Fruit fly (Drosophila melanogaster) whole organism, embryonic: ENCODE data around the gene alpha-Est9.

Experiments
- B-H1 ChIP-seq: fragments of 200-800 bp; sonication (Bioruptor generic); IDR thresholded peaks from 3 replicates; pipeline ENCODE4 v1.3.6; 2022; ENCODE audit warnings: missing biosample characterization, missing genetic modification characterization
- CG10462 ChIP-seq: fragments of 200-800 bp; sonication (Bioruptor generic); optimal IDR thresholded peaks from 2 replicates; lab custom pipeline; 2016; ENCODE audit warnings: missing biosample characterization, missing genetic modification characterization
- CG10543 ChIP-seq: fragments of 200-800 bp; sonication (Bioruptor generic); optimal IDR thresholded peaks from 3 replicates; lab custom pipeline; 2017; ENCODE audit warnings: missing biosample characterization, mild to moderate bottlenecking, missing genetic modification characterization, moderate library complexity
- CG10959 ChIP-seq: fragments of 200-800 bp; sonication (Bioruptor generic); IDR thresholded peaks from 2 replicates; pipeline ENCODE4 v1.3.6; 2022; ENCODE audit warnings: missing biosample characterization, missing genetic modification characterization
- CG11696 ChIP-seq: fragments of 200-800 bp; sonication (Bioruptor generic); IDR thresholded peaks from 2 replicates; pipeline ENCODE4 v1.3.6; 2022; ENCODE audit warnings: missing biosample characterization, missing genetic modification characterization
- CG13287 ChIP-seq: fragments of 200-800 bp; sonication (Bioruptor generic); IDR thresholded peaks from 2 replicates; pipeline ENCODE4 v1.3.6; 2022; ENCODE audit warnings: missing biosample characterization, missing genetic modification characterization; ENCODE audit not compliant: partially characterized antibody
- CG13775 ChIP-seq: fragments of 200-800 bp; sonication (Bioruptor generic); optimal IDR thresholded peaks from 3 replicates; lab custom pipeline; 2017; ENCODE audit warnings: missing biosample characterization, mild to moderate bottlenecking, missing genetic modification characterization
- CG14710 ChIP-seq: fragments of 200-800 bp; sonication (Bioruptor generic); optimal IDR thresholded peaks from 3 replicates; lab custom pipeline; 2019; ENCODE audit warnings: missing biosample characterization, mild to moderate bottlenecking, missing genetic modification characterization, moderate library complexity
- CG1832 ChIP-seq: fragments of 200-800 bp; sonication (Bioruptor generic); optimal IDR thresholded peaks from 2 replicates; lab custom pipeline; 2017; ENCODE audit warnings: missing biosample characterization, mild to moderate bottlenecking, missing genetic modification characterization, inconsistent platforms
- CG2129 ChIP-seq: fragments of 200-800 bp; sonication (Bioruptor generic); IDR thresholded peaks from 2 replicates; pipeline ENCODE4 v1.3.6; 2022; ENCODE audit warnings: missing biosample characterization, missing genetic modification characterization; ENCODE audit not compliant: partially characterized antibody
- CG2202 ChIP-seq: fragments of 200-800 bp; sonication (Bioruptor generic); optimal IDR thresholded peaks from 2 replicates; lab custom pipeline; 2018; ENCODE audit warnings: missing biosample characterization, mild to moderate bottlenecking, missing genetic modification characterization
- CG32532 ChIP-seq: fragments of 200-800 bp; sonication (Bioruptor generic); IDR thresholded peaks from 2 replicates; pipeline ENCODE4 v1.3.6; 2022; ENCODE audit warnings: missing biosample characterization, missing genetic modification characterization
- CG32772 ChIP-seq: fragments of 200-800 bp; sonication (Bioruptor generic); IDR thresholded peaks from 2 replicates; pipeline ENCODE4 v1.3.6; 2022; ENCODE audit warnings: missing biosample characterization, missing genetic modification characterization
- CG33557 ChIP-seq: fragments of 200-800 bp; sonication (Bioruptor generic); optimal IDR thresholded peaks from 2 replicates; lab custom pipeline; 2019; ENCODE audit warnings: missing biosample characterization, mild to moderate bottlenecking, missing genetic modification characterization, moderate library complexity
- CG34422 ChIP-seq: fragments of 200-800 bp; sonication (Bioruptor generic); IDR thresholded peaks from 3 replicates; pipeline ENCODE4 v1.3.6; 2022; ENCODE audit warnings: missing biosample characterization, missing genetic modification characterization
- CG42726 ChIP-seq: fragments of 200-800 bp; sonication (Bioruptor generic); IDR thresholded peaks from 2 replicates; pipeline ENCODE4 v1.3.6; 2022; ENCODE audit warnings: missing biosample characterization, missing genetic modification characterization; ENCODE audit not compliant: partially characterized antibody
- CG43689 ChIP-seq: fragments of 200-800 bp; sonication (Bioruptor generic); IDR thresholded peaks from 2 replicates; pipeline ENCODE4 v1.3.6; 2022; ENCODE audit warnings: missing biosample characterization, missing genetic modification characterization
- CG4404 ChIP-seq: fragments of 200-800 bp; sonication (Bioruptor generic); IDR thresholded peaks from 2 replicates; pipeline ENCODE4 v1.3.6; 2022; ENCODE audit warnings: missing biosample characterization, missing genetic modification characterization
- CG4820 ChIP-seq: fragments of 200-800 bp; sonication (Bioruptor generic); optimal IDR thresholded peaks from 3 replicates; lab custom pipeline; 2016; ENCODE audit warnings: missing biosample characterization, missing genetic modification characterization
- Chrac-16 ChIP-seq: fragments of 200-800 bp; sonication (Bioruptor generic); optimal IDR thresholded peaks from 3 replicates; lab custom pipeline; 2016; ENCODE audit warnings: missing biosample characterization, missing genetic modification characterization
- D ChIP-seq, 2 experiments: fragments of 200-800 bp in 1 of 2; fragments of >200 bp in 1 of 2; sonication (Bioruptor generic) in 1 of 2; optimal IDR thresholded peaks; 2 replicates in 1 of 2; 3 replicates in 1 of 2; lab custom pipeline; 2017; ENCODE audit warnings: mild to moderate bottlenecking in 1 of 2, missing biosample characterization in 1 of 2, missing genetic modification characterization in 1 of 2, missing genetic modification reagents in 1 of 2
- Dad ChIP-seq: fragments of 200-800 bp; sonication (Bioruptor generic); optimal IDR thresholded peaks from 3 replicates; lab custom pipeline; 2016; ENCODE audit warnings: missing biosample characterization, missing genetic modification characterization
- Dek ChIP-seq: fragments of 200-800 bp; sonication (Bioruptor generic); optimal IDR thresholded peaks from 3 replicates; lab custom pipeline; 2019; ENCODE audit warnings: missing biosample characterization, mild to moderate bottlenecking, missing genetic modification characterization, moderate library complexity
- Doc3 ChIP-seq: fragments of 200-800 bp; sonication (Bioruptor generic); IDR thresholded peaks from 3 replicates; pipeline ENCODE4 v1.3.6; 2022; ENCODE audit warnings: missing biosample characterization, missing genetic modification characterization; ENCODE audit not compliant: partially characterized antibody
- Dref ChIP-seq: fragments of 200-800 bp; sonication (Bioruptor generic); IDR thresholded peaks from 2 replicates; pipeline ENCODE4 v1.3.6; 2022; ENCODE audit warnings: missing biosample characterization, missing genetic modification characterization
- Fer2 ChIP-seq: fragments of 200-800 bp; sonication (Bioruptor generic); optimal IDR thresholded peaks from 2 replicates; lab custom pipeline; 2018; ENCODE audit warnings: missing biosample characterization, mild to moderate bottlenecking, missing genetic modification characterization, moderate library complexity
- HHEX ChIP-seq: fragments of 200-800 bp; sonication (Bioruptor generic); optimal IDR thresholded peaks from 3 replicates; lab custom pipeline; 2017; ENCODE audit warnings: missing biosample characterization, mild to moderate bottlenecking, missing genetic modification characterization, missing genetic modification reagents
- Hr78 ChIP-seq, 2 experiments: fragments of 200-800 bp in 1 of 2; fragments of >200 bp in 1 of 2; sonication (Bioruptor generic) in 1 of 2; optimal IDR thresholded peaks; 2 replicates each; lab custom pipeline; 2017 to 2019; ENCODE audit warnings: missing biosample characterization in 2 of 2, missing genetic modification characterization in 2 of 2, mild to moderate bottlenecking in 1 of 2, moderate library complexity in 1 of 2
- Jarid2 ChIP-seq: fragments of 200-800 bp; sonication (Bioruptor generic); optimal IDR thresholded peaks from 3 replicates; lab custom pipeline; 2017; ENCODE audit warnings: mild to moderate bottlenecking, missing biosample characterization, missing genetic modification reagents, missing genetic modification characterization
- Mad ChIP-seq: fragments of 200-800 bp; sonication (Bioruptor generic); optimal IDR thresholded peaks from 2 replicates; lab custom pipeline; 2016; ENCODE audit warnings: missing biosample characterization, missing genetic modification characterization
- Sox100B ChIP-seq: fragments of 200-800 bp; sonication (Bioruptor generic); optimal IDR thresholded peaks from 3 replicates; lab custom pipeline; 2018; ENCODE audit warnings: missing biosample characterization, mild to moderate bottlenecking, missing genetic modification characterization
- ap ChIP-seq: fragments of 200-800 bp; sonication (Bioruptor generic); IDR thresholded peaks from 2 replicates; pipeline ENCODE4 v1.3.6; 2022; ENCODE audit warnings: missing biosample characterization, missing genetic modification characterization
- chm ChIP-seq: fragments of 200-800 bp; sonication (Bioruptor generic); IDR thresholded peaks from 2 replicates; pipeline ENCODE4 v1.3.6; 2022; ENCODE audit warnings: missing biosample characterization, missing genetic modification characterization
- dimm ChIP-seq: fragments of 200-800 bp; sonication (Bioruptor generic); IDR thresholded peaks from 2 replicates; pipeline ENCODE4 v1.3.6; 2022; ENCODE audit warnings: missing biosample characterization, missing genetic modification characterization
- dysf ChIP-seq: fragments of 200-800 bp; sonication (Bioruptor generic); IDR thresholded peaks from 3 replicates; pipeline ENCODE4 v1.3.6; 2022; ENCODE audit warnings: missing biosample characterization, missing genetic modification characterization
- ems ChIP-seq: fragments of 200-800 bp; sonication (Bioruptor generic); optimal IDR thresholded peaks from 3 replicates; lab custom pipeline; 2016; ENCODE audit warnings: missing biosample characterization, missing genetic modification characterization
- eyg ChIP-seq: fragments of 200-800 bp; sonication (Bioruptor generic); optimal IDR thresholded peaks from 3 replicates; lab custom pipeline; 2016; ENCODE audit warnings: missing biosample characterization, missing genetic modification characterization
- gsb ChIP-seq: fragments of 200-800 bp; sonication (Bioruptor generic); IDR thresholded peaks from 2 replicates; pipeline ENCODE4 v1.3.6; 2022; ENCODE audit warnings: missing biosample characterization, missing genetic modification characterization
- hkb ChIP-seq, 2 experiments: fragments of 200-800 bp in 1 of 2; fragments of >200 bp in 1 of 2; sonication (Bioruptor generic) in 1 of 2; IDR thresholded peaks in 1 of 2; optimal IDR thresholded peaks in 1 of 2; 2 replicates each; pipeline versions ENCODE4 v1.3.6 to Lab custom; 2017 to 2022; ENCODE audit warnings: missing biosample characterization in 1 of 2, missing genetic modification characterization in 1 of 2
- kay ChIP-seq: fragments of 200-800 bp; sonication (Bioruptor generic); optimal IDR thresholded peaks from 2 replicates; lab custom pipeline; 2016; ENCODE audit warnings: missing biosample characterization, missing genetic modification characterization
- peb ChIP-seq: fragments of 200-800 bp; sonication (Bioruptor generic); IDR thresholded peaks from 2 replicates; pipeline ENCODE4 v1.3.6; 2022; ENCODE audit warnings: missing biosample characterization, missing genetic modification characterization
- pnt ChIP-seq: fragments of 200-800 bp; sonication (Bioruptor generic); optimal IDR thresholded peaks from 3 replicates; lab custom pipeline; 2016; ENCODE audit warnings: missing biosample characterization, missing genetic modification characterization
- sens-2 ChIP-seq: fragments of 200-800 bp; sonication (Bioruptor generic); IDR thresholded peaks from 2 replicates; pipeline ENCODE4 v1.3.6; 2022; ENCODE audit warnings: missing biosample characterization, missing genetic modification characterization
- slou ChIP-seq: fragments of 200-800 bp; sonication (Bioruptor generic); optimal IDR thresholded peaks from 3 replicates; lab custom pipeline; 2016; ENCODE audit warnings: missing biosample characterization, missing genetic modification characterization
- sob ChIP-seq: fragments of 200-800 bp; sonication (Bioruptor generic); IDR thresholded peaks from 2 replicates; pipeline ENCODE4 v1.3.6; 2022; ENCODE audit warnings: missing biosample characterization, missing genetic modification characterization
- ssp ChIP-seq: fragments of 200-800 bp; sonication (Bioruptor generic); IDR thresholded peaks from 2 replicates; pipeline ENCODE4 v1.3.6; 2022; ENCODE audit warnings: missing biosample characterization, missing genetic modification characterization
- tap ChIP-seq: fragments of 200-800 bp; optimal IDR thresholded peaks from 3 replicates; lab custom pipeline; 2019; ENCODE audit warnings: missing biosample characterization, mild to moderate bottlenecking, missing genetic modification characterization, moderate library complexity
- tgo ChIP-seq: fragments of 200-800 bp; sonication (Bioruptor generic); IDR thresholded peaks from 3 replicates; pipeline ENCODE4 v1.3.6; 2022; ENCODE audit warnings: missing biosample characterization, missing genetic modification characterization
- unc-4 ChIP-seq: fragments of 200-800 bp; sonication (Bioruptor generic); IDR thresholded peaks from 2 replicates; pipeline ENCODE4 v1.3.6; 2022; ENCODE audit warnings: missing biosample characterization, missing genetic modification characterization; ENCODE audit not compliant: partially characterized antibody
- usp ChIP-seq: fragments of >200 bp; optimal IDR thresholded peaks from 2 replicates; lab custom pipeline; 2017; ENCODE audit warnings: missing biosample characterization, missing genetic modification characterization
- vvl ChIP-seq: fragments of 200-800 bp; sonication (Bioruptor generic); IDR thresholded peaks from 2 replicates; pipeline ENCODE4 v1.3.6; 2022; ENCODE audit warnings: missing biosample characterization, missing genetic modification characterization

alpha-Est9 gene

DNA sequence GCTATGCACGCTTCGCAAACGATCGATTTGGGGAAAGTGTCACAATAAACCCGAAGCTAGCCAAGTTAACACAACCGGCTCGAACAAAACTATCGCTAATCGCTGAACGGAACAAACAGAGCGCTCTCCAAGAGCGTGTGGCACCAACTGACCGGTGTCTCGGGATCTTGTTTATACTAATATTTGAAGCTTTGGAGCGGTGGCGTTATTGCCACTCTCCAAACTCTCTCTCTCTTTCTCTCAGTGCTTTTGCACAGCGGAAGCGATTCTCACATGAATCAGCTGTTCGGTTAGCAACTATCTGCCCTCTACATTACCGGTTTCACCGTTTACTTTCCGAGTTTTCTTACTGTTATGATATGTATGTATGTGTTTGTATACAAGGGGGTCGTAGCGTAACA, 13.4 kb downstream of the alpha-Est9 start (continued):
- TF ChIP-seq CG13287 (peak; percentile 49; the same call in 1 of the 2 replicates), eyg (GFP tag; lab: Kevin White, UChicago) (no peak), CG1832 (no peak), CG2129 (no peak), CG10959 (GFP tag; lab: Robert Waterston, UW) (no peak), Sox100B (no peak), CG10462 (GFP tag; lab: Kevin White, UChicago) (no peak), tgo (GFP tag; lab: Robert Waterston, UW) (no peak), Jarid2 (GFP tag; lab: Kevin White, UChicago) (peak; percentile 87), Mad (GFP tag; lab: Kevin White, UChicago) (no peak), sob (GFP tag; lab: Robert Waterston, UW) (no peak), HHEX (GFP tag; lab: Kevin White, UChicago) (no peak), chm (no peak), unc-4 (no peak), CG34422 (GFP tag; lab: Robert Waterston, UW) (peak; percentile 47; the same call in 1 of the 3 replicates), CG13775 (GFP tag; lab: Kevin White, UChicago) (no peak), hkb (optimal IDR thresholded peaks at IDR 0.05; lab: Kevin White, UChicago) (no peak), hkb (GFP tag; IDR thresholded peaks at IDR 0.05; lab: Robert Waterston, UW) (no peak), CG32532 (GFP tag; lab: Robert Waterston, UW) (peak; percentile 67; the same call in 1 of the 2 replicates), CG4820 (GFP tag; lab: Kevin White, UChicago) (no peak), CG43689 (no peak), dysf (no peak), CG33557 (GFP tag; lab: Kevin White, UChicago) (no peak), Fer2 (tag; lab: Kevin White, UChicago) (no peak), Chrac-16 (no peak), peb (GFP tag; lab: Robert Waterston, UW) (no peak), CG14710 (tag; lab: Kevin White, UChicago) (no peak), Doc3 (0 out of 3 replicates have a peak, but pooled peaks have one; percentile 22), vvl (no peak), CG32772 (GFP tag; lab: Robert Waterston, UW) (no peak), slou (no peak), CG11696 (GFP tag; lab: Robert Waterston, UW) (no peak), Dek (tag; lab: Kevin White, UChicago) (no peak), ems (GFP tag; lab: Kevin White, UChicago) (no peak), usp (GFP tag; lab: Kevin White, UChicago) (no peak), kay (no peak), CG4404 (GFP tag; lab: Robert Waterston, UW) (no peak), CG10543 (GFP tag; lab: Kevin White, UChicago) (peak; percentile 28), dimm (GFP tag; lab: Robert Waterston, UW) (no peak), CG42726 (GFP tag; lab: Robert Waterston, UW) (peak; percentile 29; the same call in 1 of the 2 replicates), gsb (no peak), D (optimal IDR thresholded peaks at IDR 0.05; lab: Kevin White, UChicago) (no peak), D (GFP tag; optimal IDR thresholded peaks at IDR 0.05; lab: Kevin White, UChicago) (no peak), sens-2 (GFP tag; lab: Robert Waterston, UW) (0 out of 2 replicates have a peak, but pooled peaks have one; percentile 6), ssp (GFP tag; lab: Robert Waterston, UW) (no peak), ap (no peak), B-H1 (GFP tag; lab: Robert Waterston, UW) (no peak), Dref (no peak), pnt (GFP tag; lab: Kevin White, UChicago) (no peak), Dad (GFP tag; lab: Kevin White, UChicago) (no peak), Hr78 (GFP tag; optimal IDR thresholded peaks at IDR 0.05; lab: Kevin White, UChicago) (peak in 1 of 2 experiments; percentile 27), tap (tag; lab: Kevin White, UChicago) (no peak), CG2202 (tag; lab: Kevin White, UChicago) (no peak)
